Fruit fly (Drosophila melanogaster): ENCODE data around the gene Smg6.

Smg6 gene

dm6 chr3R:25069569-25069968 lies 36.3 kb upstream of the Smg6 start, which contains the start of the genes Stt3B and CG11839 (continued):
- TF ChIP-seq stc (GFP tag; IDR thresholded peaks at IDR 0.05) = 0 out of 2 replicates have a peak, but pooled peaks have one; percentile 21
- no peak for TF ChIP-seq CG32772 (GFP tag; IDR thresholded peaks at IDR 0.05)
- peak; percentile 10 for TF ChIP-seq sima (GFP tag; optimal IDR thresholded peaks at IDR 0.05)
- TF ChIP-seq CG8944 (GFP tag; optimal IDR thresholded peaks at IDR 0.05) = peak; percentile 71
- TF ChIP-seq CG17802 (tag; optimal IDR thresholded peaks at IDR 0.05) = no peak
- peak; percentile 25 for TF ChIP-seq luna (GFP tag; optimal IDR thresholded peaks at IDR 0.05)
- peak; percentile 75 for TF ChIP-seq CG12942 (GFP tag; optimal IDR thresholded peaks at IDR 0.05)
- TF ChIP-seq Taf1 (GFP tag; IDR thresholded peaks at IDR 0.05) = peak; percentile 65; the same call in 1 of the 2 replicates
- TF ChIP-seq CG13894 (tag; optimal IDR thresholded peaks at IDR 0.05) = no peak
- TF ChIP-seq CG34224 (GFP tag; IDR thresholded peaks at IDR 0.05; ENCODE audit: partially characterized antibody) = peak; percentile 93
- TF ChIP-seq Atf6 (GFP tag; IDR thresholded peaks at IDR 0.05) = peak; percentile 62; the same call in 1 of the 2 replicates
- no peak for TF ChIP-seq Oli (tag; optimal IDR thresholded peaks at IDR 0.05)
- peak; percentile 24 for TF ChIP-seq Elba2 (GFP tag; optimal IDR thresholded peaks at IDR 0.05)
- TF ChIP-seq tx (GFP tag; optimal IDR thresholded peaks at IDR 0.05) = peak; percentile 78
- TF ChIP-seq gcm2 (GFP tag; optimal IDR thresholded peaks at IDR 0.05) = peak; percentile 45
- TF ChIP-seq lbe (GFP tag; optimal IDR thresholded peaks at IDR 0.05) = peak; percentile 73
- peak; percentile 32 for TF ChIP-seq D19B (GFP tag; optimal IDR thresholded peaks at IDR 0.05)
- TF ChIP-seq HHEX (GFP tag; optimal IDR thresholded peaks at IDR 0.05) = no peak
- no peak for TF ChIP-seq CG9215 (GFP tag; IDR thresholded peaks at IDR 0.05)
- peak; percentile 74 for TF ChIP-seq Six4 (GFP tag; optimal IDR thresholded peaks at IDR 0.05)
- TF ChIP-seq lov (optimal IDR thresholded peaks at IDR 0.05) = no peak
- no peak for TF ChIP-seq lov (GFP tag; IDR thresholded peaks at IDR 0.05)
- TF ChIP-seq CG12744 (GFP tag; optimal IDR thresholded peaks at IDR 0.05) = peak; percentile 72
- peak; percentile 46; the same call in 1 of the 2 replicates for TF ChIP-seq CG4730 (GFP tag; IDR thresholded peaks at IDR 0.05)
- no peak for TF ChIP-seq Abd-B (GFP tag; optimal IDR thresholded peaks at IDR 0.05)
- TF ChIP-seq rib (GFP tag; IDR thresholded peaks at IDR 0.05) = no peak
- TF ChIP-seq CG15601 (tag; optimal IDR thresholded peaks at IDR 0.05) = peak; percentile 72
- peak; percentile 55 to 82 for TF ChIP-seq chif (GFP tag; optimal IDR thresholded peaks at IDR 0.05)
- peak; percentile 91 for TF ChIP-seq CG14860 (GFP tag; IDR thresholded peaks at IDR 0.05; ENCODE audit: partially characterized antibody)
- no peak for TF ChIP-seq ash1 (GFP tag; optimal IDR thresholded peaks at IDR 0.05)
- peak; percentile 56; the same call in 1 of the 2 replicates for TF ChIP-seq HLH3B (GFP tag; IDR thresholded peaks at IDR 0.05)
- TF ChIP-seq CG13123 (GFP tag; optimal IDR thresholded peaks at IDR 0.05) = no peak
- peak; percentile 53 for TF ChIP-seq Mes4 (GFP tag; optimal IDR thresholded peaks at IDR 0.05)
- no peak for TF ChIP-seq Rx (GFP tag; IDR thresholded peaks at IDR 0.05)
- peak; percentile 23 for TF ChIP-seq CG7745 (tag; optimal IDR thresholded peaks at IDR 0.05)
- TF ChIP-seq CG6175 (GFP tag; IDR thresholded peaks at IDR 0.05) = no peak
- TF ChIP-seq al (GFP tag; IDR thresholded peaks at IDR 0.05) = peak; percentile 73
- no peak for TF ChIP-seq CoRest (tag; optimal IDR thresholded peaks at IDR 0.05)
- TF ChIP-seq CG4404 (GFP tag; IDR thresholded peaks at IDR 0.05) = no peak; the same call in none of the 2 replicates
- TF ChIP-seq stwl (tag; optimal IDR thresholded peaks at IDR 0.05) = peak; percentile 80
- TF ChIP-seq Blimp-1 (GFP tag; optimal IDR thresholded peaks at IDR 0.05) = no peak
- no peak for TF ChIP-seq CTCF (GFP tag; optimal IDR thresholded peaks at IDR 0.05)
- no peak for TF ChIP-seq NC2α (GFP tag; optimal IDR thresholded peaks at IDR 0.05)
- TF ChIP-seq pho (GFP tag; optimal IDR thresholded peaks at IDR 0.05) = peak; percentile 85
- TF ChIP-seq CG3281 (GFP tag; optimal IDR thresholded peaks at IDR 0.05) = peak; percentile 66
- TF ChIP-seq pita (GFP tag; optimal IDR thresholded peaks at IDR 0.05) = no peak
- TF ChIP-seq zen2 (GFP tag; IDR thresholded peaks at IDR 0.05; ENCODE audit: partially characterized antibody) = no peak; the same call in 2 of the 3 replicates
- no peak; the same call in 1 of the 2 replicates for TF ChIP-seq lmd (GFP tag; IDR thresholded peaks at IDR 0.05)
- peak; percentile 68 for TF ChIP-seq vvl (GFP tag; IDR thresholded peaks at IDR 0.05)
- no peak for TF ChIP-seq CG10209 (GFP tag; optimal IDR thresholded peaks at IDR 0.05)
- peak; percentile 60 for TF ChIP-seq CG18764 (GFP tag; optimal IDR thresholded peaks at IDR 0.05)
- no peak for TF ChIP-seq fd102C (GFP tag; optimal IDR thresholded peaks at IDR 0.05)

Data from whole organism, embryonic.